Worm (Caenorhabditis elegans) whole organism, mixed stage, embryonic: ENCODE measurements around the gene C17F4.8.

ENCODE experiments used
- elt-1 ChIP-seq: sonication (generic microtip); optimal IDR thresholded peaks from 2 replicates; lab custom pipeline; 2017; ENCODE audit warnings: missing genetic modification characterization, mild to moderate bottlenecking, missing compliant biosample characterization, antibody characterized with exemption, moderate library complexity, borderline replicate concordance; ENCODE audit not compliant: insufficient read depth
- elt-3 ChIP-seq: fragments of 150-350 bp; optimal IDR thresholded peaks from 2 replicates; lab custom pipeline; 2014; ENCODE audit warnings: missing biosample characterization, missing genetic modification characterization
- lin-13 ChIP-seq: fragments of 150-350 bp; optimal IDR thresholded peaks from 2 replicates; lab custom pipeline; 2014; ENCODE audit warnings: missing biosample characterization, missing genetic modification characterization
- lsy-2 ChIP-seq: fragments of 150-350 bp; optimal IDR thresholded peaks from 2 replicates; lab custom pipeline; 2014; ENCODE audit warnings: missing biosample characterization, missing genetic modification characterization
- mep-1 ChIP-seq: fragments of 150-350 bp; optimal IDR thresholded peaks from 2 replicates; lab custom pipeline; 2017; ENCODE audit warnings: missing biosample characterization, missing genetic modification reagents, missing genetic modification characterization, inconsistent platforms
- nhr-28 ChIP-seq: fragments of 150-350 bp; optimal IDR thresholded peaks from 2 replicates; lab custom pipeline; 2014; ENCODE audit warnings: missing biosample characterization, missing genetic modification characterization
- unc-39 ChIP-seq: fragments of 150-350 bp; optimal IDR thresholded peaks from 2 replicates; lab custom pipeline; 2014; ENCODE audit warnings: missing biosample characterization, missing genetic modification characterization
- unc-62 ChIP-seq: fragments of 150-350 bp; optimal IDR thresholded peaks from 2 replicates; lab custom pipeline; 2014; ENCODE audit warnings: missing biosample characterization, missing genetic modification reagents, missing genetic modification characterization
- ztf-11 ChIP-seq: fragments of 150-350 bp; optimal IDR thresholded peaks from 2 replicates; lab custom pipeline; 2014; ENCODE audit warnings: missing biosample characterization, missing genetic modification characterization

DNA sequence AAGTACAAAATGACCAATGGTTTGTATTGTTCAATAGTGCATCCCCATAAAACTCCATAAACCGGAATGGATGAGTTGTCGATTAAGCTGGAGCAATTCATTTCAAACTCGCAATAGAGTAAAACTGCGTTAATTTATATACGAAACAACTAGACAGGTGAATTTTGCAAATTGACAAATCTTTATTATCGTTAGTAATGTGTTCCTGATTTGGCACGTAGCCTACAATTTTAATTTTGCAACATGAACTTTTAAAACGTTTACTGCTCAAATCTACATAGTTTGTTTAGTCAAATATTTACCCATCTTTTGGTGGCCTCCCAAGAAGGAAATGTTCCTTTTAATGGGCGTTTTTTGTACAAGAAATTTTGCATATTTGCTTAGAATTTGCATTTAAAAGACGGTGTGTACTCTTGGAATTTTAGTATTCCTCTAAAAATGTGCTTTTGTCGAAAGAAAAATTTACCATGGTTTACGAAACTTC, 2.5 kb upstream of the C17F4.8 start, which contains the start of the genes srz-67 and C17F4.11:
- TF ChIP-seq unc-39 (tag; lab: Kevin White, UChicago) (no peak), nhr-28 (tag; lab: Kevin White, UChicago) (no peak), unc-62 (no peak), elt-3 (tag; lab: Kevin White, UChicago) (no peak), ztf-11 (tag; lab: Kevin White, UChicago) (no peak), lsy-2 (tag; lab: Kevin White, UChicago) (no peak), lin-13 (tag; lab: Kevin White, UChicago) (no peak), elt-1 (no peak), mep-1 (tag; lab: Kevin White, UChicago) (no peak)
